Fruit fly (Drosophila melanogaster) whole organism, embryonic: ENCODE data around the gene Nse4.

Source experiments
- Aef1 ChIP-seq: fragments of 200-800 bp; sonication (Bioruptor generic); IDR thresholded peaks from 3 replicates; pipeline ENCODE4 v1.3.6; 2022; ENCODE audit warnings: missing biosample characterization, missing genetic modification characterization
- Atf6 ChIP-seq: fragments of 200-800 bp; sonication (Bioruptor generic); IDR thresholded peaks from 2 replicates; pipeline ENCODE4 v1.3.6; 2022; ENCODE audit warnings: missing biosample characterization, missing genetic modification characterization
- BEAF-32 ChIP-seq: fragments of 200-800 bp; sonication (Bioruptor generic); optimal IDR thresholded peaks from 3 replicates; lab custom pipeline; 2017; ENCODE audit warnings: missing biosample characterization, missing genetic modification characterization, mild to moderate bottlenecking, moderate library complexity, missing genetic modification reagents
- Bgb ChIP-seq: fragments of 200-800 bp; sonication (Bioruptor generic); IDR thresholded peaks from 2 replicates; pipeline ENCODE4 v1.3.6; 2022; ENCODE audit warnings: missing biosample characterization, missing genetic modification characterization; ENCODE audit not compliant: partially characterized antibody
- Blimp-1 ChIP-seq: fragments of 200-800 bp; sonication (Bioruptor generic); optimal IDR thresholded peaks from 3 replicates; lab custom pipeline; 2018; ENCODE audit warnings: missing biosample characterization, missing genetic modification characterization, mild to moderate bottlenecking, moderate library complexity, missing genetic modification reagents
- CG10209 ChIP-seq: fragments of 200-800 bp; sonication (Bioruptor generic); optimal IDR thresholded peaks from 3 replicates; lab custom pipeline; 2017; ENCODE audit warnings: missing biosample characterization, mild to moderate bottlenecking, missing genetic modification characterization, missing genetic modification reagents
- CG11247 ChIP-seq: fragments of 200-800 bp; sonication (Bioruptor generic); IDR thresholded peaks from 2 replicates; pipeline ENCODE4 v1.3.6; 2022; ENCODE audit warnings: missing biosample characterization, missing genetic modification characterization
- CG12155 ChIP-seq: fragments of 200-800 bp; sonication (Bioruptor generic); optimal IDR thresholded peaks from 3 replicates; lab custom pipeline; 2016; ENCODE audit warnings: missing biosample characterization, missing genetic modification characterization
- CG12236 ChIP-seq: fragments of 200-800 bp; sonication (Bioruptor generic); optimal IDR thresholded peaks from 2 replicates; lab custom pipeline; 2016; ENCODE audit warnings: missing biosample characterization, missing genetic modification characterization
- CG12299 ChIP-seq: fragments of 200-800 bp; sonication (Bioruptor generic); optimal IDR thresholded peaks from 2 replicates; lab custom pipeline; 2018; ENCODE audit warnings: missing biosample characterization, mild to moderate bottlenecking, missing genetic modification characterization
- CG12744 ChIP-seq: fragments of 200-800 bp; sonication (Bioruptor generic); optimal IDR thresholded peaks from 2 replicates; lab custom pipeline; 2016; ENCODE audit warnings: missing biosample characterization, missing genetic modification characterization
- CG14965 ChIP-seq: fragments of 200-800 bp; sonication (Bioruptor generic); optimal IDR thresholded peaks from 2 replicates; lab custom pipeline; 2016; ENCODE audit warnings: missing biosample characterization, missing genetic modification characterization, borderline replicate concordance
- CG15514 ChIP-seq: fragments of 200-800 bp; sonication (Bioruptor generic); optimal IDR thresholded peaks from 3 replicates; lab custom pipeline; 2017; ENCODE audit warnings: missing biosample characterization, missing genetic modification characterization, mild to moderate bottlenecking, moderate library complexity, missing genetic modification reagents
- CG16815 ChIP-seq: fragments of 200-800 bp; sonication (Bioruptor generic); optimal IDR thresholded peaks from 3 replicates; lab custom pipeline; 2017; ENCODE audit warnings: missing biosample characterization, mild to moderate bottlenecking, missing genetic modification characterization
- CG17802 ChIP-seq: fragments of 200-800 bp; sonication (Bioruptor generic); optimal IDR thresholded peaks from 2 replicates; lab custom pipeline; 2018; ENCODE audit warnings: missing biosample characterization, mild to moderate bottlenecking, missing genetic modification characterization, moderate library complexity
- CG18262 ChIP-seq: fragments of 200-800 bp; optimal IDR thresholded peaks from 3 replicates; lab custom pipeline; 2019; ENCODE audit warnings: missing biosample characterization, mild to moderate bottlenecking, missing genetic modification characterization, moderate library complexity
- CG2120 ChIP-seq: fragments of 200-800 bp; sonication (Bioruptor generic); optimal IDR thresholded peaks from 3 replicates; lab custom pipeline; 2016; ENCODE audit warnings: missing biosample characterization, missing genetic modification characterization
- CG2202 ChIP-seq: fragments of 200-800 bp; sonication (Bioruptor generic); optimal IDR thresholded peaks from 2 replicates; lab custom pipeline; 2018; ENCODE audit warnings: missing biosample characterization, mild to moderate bottlenecking, missing genetic modification characterization
- CG30020 ChIP-seq: fragments of 200-800 bp; optimal IDR thresholded peaks from 2 replicates; lab custom pipeline; 2019; ENCODE audit warnings: missing biosample characterization, mild to moderate bottlenecking, missing genetic modification characterization, moderate library complexity
- CG3065 ChIP-seq: fragments of 200-800 bp; sonication (Bioruptor generic); optimal IDR thresholded peaks from 2 replicates; lab custom pipeline; 2016; ENCODE audit warnings: missing biosample characterization, missing genetic modification characterization
- CG4730 ChIP-seq: fragments of 200-800 bp; sonication (Bioruptor generic); IDR thresholded peaks from 2 replicates; pipeline ENCODE4 v1.3.6; 2022; ENCODE audit warnings: missing biosample characterization, missing genetic modification characterization
- CG7987 ChIP-seq: fragments of 200-800 bp; sonication (Bioruptor generic); optimal IDR thresholded peaks from 2 replicates; lab custom pipeline; 2018; ENCODE audit warnings: missing biosample characterization, mild to moderate bottlenecking, missing genetic modification characterization, moderate library complexity
- CG9609 ChIP-seq: fragments of 200-800 bp; sonication (Bioruptor generic); optimal IDR thresholded peaks from 3 replicates; lab custom pipeline; 2016; ENCODE audit warnings: missing biosample characterization, missing genetic modification characterization
- Camta ChIP-seq: fragments of 200-800 bp; sonication (Bioruptor generic); optimal IDR thresholded peaks from 2 replicates; lab custom pipeline; 2016; ENCODE audit warnings: missing biosample characterization, missing genetic modification characterization
- Dip2 ChIP-seq: fragments of 200-800 bp; sonication (Bioruptor generic); IDR thresholded peaks from 2 replicates; pipeline ENCODE4 v1.3.6; 2022; ENCODE audit warnings: missing biosample characterization, missing genetic modification characterization
- HLH4C ChIP-seq: fragments of 200-800 bp; sonication (Bioruptor generic); IDR thresholded peaks from 3 replicates; pipeline ENCODE4 v1.3.6; 2022; ENCODE audit warnings: missing biosample characterization, missing genetic modification characterization; ENCODE audit not compliant: partially characterized antibody
- HLHmδ ChIP-seq: fragments of 200-800 bp; sonication (Bioruptor generic); optimal IDR thresholded peaks from 2 replicates; lab custom pipeline; 2018; ENCODE audit warnings: missing biosample characterization, mild to moderate bottlenecking, missing genetic modification characterization, moderate library complexity
- Hand ChIP-seq: fragments of 200-800 bp; sonication (Bioruptor generic); optimal IDR thresholded peaks from 2 replicates; lab custom pipeline; 2017; ENCODE audit warnings: mild to moderate bottlenecking, missing biosample characterization, missing genetic modification reagents, missing genetic modification characterization
- Jarid2 ChIP-seq: fragments of 200-800 bp; sonication (Bioruptor generic); optimal IDR thresholded peaks from 3 replicates; lab custom pipeline; 2017; ENCODE audit warnings: mild to moderate bottlenecking, missing biosample characterization, missing genetic modification reagents, missing genetic modification characterization
- Meics ChIP-seq: fragments of 200-800 bp; sonication (Bioruptor generic); optimal IDR thresholded peaks from 2 replicates; lab custom pipeline; 2017; ENCODE audit warnings: missing biosample characterization, mild to moderate bottlenecking, missing genetic modification characterization
- Spps ChIP-seq: fragments of 200-800 bp; sonication (Bioruptor generic); optimal IDR thresholded peaks from 2 replicates; lab custom pipeline; 2018; ENCODE audit warnings: missing biosample characterization, mild to moderate bottlenecking, missing genetic modification characterization
- Sry-β ChIP-seq: fragments of 200-800 bp; sonication (Bioruptor generic); optimal IDR thresholded peaks from 2 replicates; lab custom pipeline; 2018; ENCODE audit warnings: missing biosample characterization, mild to moderate bottlenecking, missing genetic modification characterization, moderate library complexity
- Tbp ChIP-seq: fragments of >200 bp; optimal IDR thresholded peaks from 2 replicates; lab custom pipeline; 2018; ENCODE audit warnings: missing biosample characterization, missing genetic modification characterization
- ato ChIP-seq: fragments of 200-800 bp; sonication (Bioruptor generic); IDR thresholded peaks from 2 replicates; pipeline ENCODE4 v1.3.6; 2022; ENCODE audit warnings: missing biosample characterization, missing genetic modification characterization; ENCODE audit not compliant: partially characterized antibody
- bsh ChIP-seq, 2 experiments: fragments of 200-800 bp; sonication (Bioruptor generic); optimal IDR thresholded peaks; 2 replicates each; lab custom pipeline; 2017 to 2018; ENCODE audit warnings: mild to moderate bottlenecking in 2 of 2, missing biosample characterization in 2 of 2, missing genetic modification characterization in 2 of 2, moderate library complexity in 1 of 2
- crol ChIP-seq: fragments of 200-800 bp; sonication (Bioruptor generic); IDR thresholded peaks from 2 replicates; pipeline ENCODE4 v1.3.6; 2022; ENCODE audit warnings: missing biosample characterization, missing genetic modification characterization
- da ChIP-seq: fragments of 200-800 bp; sonication (Bioruptor generic); optimal IDR thresholded peaks from 2 replicates; lab custom pipeline; 2016; ENCODE audit warnings: missing biosample characterization, missing genetic modification characterization
- dati ChIP-seq: fragments of 200-800 bp; sonication (Bioruptor generic); IDR thresholded peaks from 2 replicates; pipeline ENCODE4 v1.3.6; 2022; ENCODE audit warnings: missing biosample characterization, missing genetic modification characterization
- ken ChIP-seq: fragments of 200-800 bp; sonication (Bioruptor generic); IDR thresholded peaks from 3 replicates; pipeline ENCODE4 v1.3.6; 2022; ENCODE audit warnings: missing biosample characterization, missing genetic modification characterization
- lola ChIP-seq, 3 experiments: fragments of >200 bp in 2 of 3; fragments of 200-800 bp in 1 of 3; sonication (Bioruptor generic) in 1 of 3; optimal IDR thresholded peaks; 2 replicates each; lab custom pipeline; 2017 to 2019; ENCODE audit warnings: missing biosample characterization in 3 of 3, missing genetic modification characterization in 3 of 3, mild to moderate bottlenecking in 1 of 3, moderate library complexity in 1 of 3
- mirr ChIP-seq: fragments of 200-800 bp; sonication (Bioruptor generic); optimal IDR thresholded peaks from 3 replicates; lab custom pipeline; 2018; ENCODE audit warnings: missing biosample characterization, mild to moderate bottlenecking, missing genetic modification characterization
- odd ChIP-seq: fragments of 200-800 bp; sonication (Bioruptor generic); optimal IDR thresholded peaks from 2 replicates; lab custom pipeline; 2017; ENCODE audit warnings: missing biosample characterization, mild to moderate bottlenecking, missing genetic modification characterization
- onecut ChIP-seq: fragments of 200-800 bp; sonication (Bioruptor generic); IDR thresholded peaks from 2 replicates; pipeline ENCODE4 v1.3.6; 2022; ENCODE audit warnings: missing biosample characterization, missing genetic modification characterization
- phol ChIP-seq: fragments of 200-800 bp; sonication (Bioruptor generic); optimal IDR thresholded peaks from 3 replicates; lab custom pipeline; 2018; ENCODE audit warnings: missing biosample characterization, mild to moderate bottlenecking, missing genetic modification characterization, moderate library complexity
- sr ChIP-seq: fragments of 200-800 bp; sonication (Bioruptor generic); IDR thresholded peaks from 3 replicates; pipeline ENCODE4 v1.3.6; 2022; ENCODE audit warnings: missing biosample characterization, missing genetic modification characterization
- trh ChIP-seq: fragments of 200-800 bp; sonication (Bioruptor generic); optimal IDR thresholded peaks from 2 replicates; lab custom pipeline; 2016; ENCODE audit warnings: missing biosample characterization, missing genetic modification characterization
- wor ChIP-seq: fragments of 200-800 bp; sonication (Bioruptor generic); IDR thresholded peaks from 2 replicates; pipeline ENCODE4 v1.3.6; 2022; ENCODE audit warnings: missing biosample characterization, missing genetic modification characterization

The Nse4 gene

dm6 chr2L:10405008-10405654, 34.1 kb upstream of the Nse4 start, which contains the start of the genes CG17768, LSm-4 and Ir31a (continued):
- peak; percentile 80 for TF ChIP-seq Bgb (GFP tag; lab: Robert Waterston, UW)
- no peak for TF ChIP-seq Camta
- no peak for TF ChIP-seq Aef1 (GFP tag; lab: Robert Waterston, UW)
- no peak for TF ChIP-seq wor (GFP tag; lab: Robert Waterston, UW)
- TF ChIP-seq Blimp-1 (GFP tag; lab: Kevin White, UChicago) = no peak
- no peak for TF ChIP-seq CG17802 (tag; lab: Kevin White, UChicago)
- TF ChIP-seq CG7987 (GFP tag; lab: Kevin White, UChicago) = no peak

dm6 chr2L:10408122-10408576, 31.1 kb upstream of the Nse4 start, which contains the start of the genes Ip259 and RpS27A:
TSS of gene Ip259 (plus strand) at chr2L:10408352.
TSS of gene RpS27A (plus strand) at chr2L:10408352.
- peak; percentile 21 for TF ChIP-seq Spps
- TF ChIP-seq CG2120 (GFP tag; lab: Kevin White, UChicago) = peak; percentile 56
- peak; percentile 60 for TF ChIP-seq trh (GFP tag; lab: Kevin White, UChicago)
- TF ChIP-seq ken (GFP tag; lab: Robert Waterston, UW) = peak; percentile 77
- peak; percentile 54 for TF ChIP-seq CG18262 (tag; lab: Kevin White, UChicago)
- TF ChIP-seq odd (GFP tag; lab: Kevin White, UChicago) = peak; percentile 65
- peak; percentile 6 for TF ChIP-seq CG16815 (GFP tag; lab: Kevin White, UChicago)
- TF ChIP-seq CG15514 (GFP tag; lab: Kevin White, UChicago) = peak; percentile 92
- TF ChIP-seq CG9609 (GFP tag; lab: Kevin White, UChicago) = peak; percentile 62
- no peak for TF ChIP-seq CG14965 (GFP tag; lab: Kevin White, UChicago)
- TF ChIP-seq phol (tag; lab: Kevin White, UChicago) = peak; percentile 85
- peak; percentile 33 for TF ChIP-seq CG12155 (GFP tag; lab: Kevin White, UChicago)
- peak; percentile 57 for TF ChIP-seq CG2202 (tag; lab: Kevin White, UChicago)
- peak; percentile 91 for TF ChIP-seq Meics (GFP tag; lab: Kevin White, UChicago)
- TF ChIP-seq BEAF-32 (GFP tag; lab: Kevin White, UChicago) = peak; percentile 40
- TF ChIP-seq crol (GFP tag; lab: Robert Waterston, UW) = no peak
- TF ChIP-seq bsh (GFP tag; optimal IDR thresholded peaks at IDR 0.05; lab: Kevin White, UChicago) = peak in 1 of 2 experiments; percentile 61
- peak; percentile 35; the same call in 1 of the 2 replicates for TF ChIP-seq CG4730 (GFP tag; lab: Robert Waterston, UW)
- TF ChIP-seq Sry-β (GFP tag; lab: Kevin White, UChicago) = peak; percentile 53
- TF ChIP-seq CG11247 (GFP tag; lab: Robert Waterston, UW) = peak; percentile 68
- TF ChIP-seq ato = no peak
- TF ChIP-seq dati (GFP tag; lab: Robert Waterston, UW) = peak; percentile 58
- TF ChIP-seq Jarid2 (GFP tag; lab: Kevin White, UChicago) = no peak
- TF ChIP-seq sr (GFP tag; lab: Robert Waterston, UW) = no peak; the same call in 1 of the 3 replicates
- no peak for TF ChIP-seq Dip2 (GFP tag; lab: Robert Waterston, UW)
- no peak for TF ChIP-seq HLH4C (GFP tag; lab: Robert Waterston, UW)
- peak; percentile 99 for TF ChIP-seq CG30020 (tag; lab: Kevin White, UChicago)
- peak; percentile 25 for TF ChIP-seq Hand (GFP tag; lab: Kevin White, UChicago)
- peak; percentile 64 for TF ChIP-seq CG12299 (tag; lab: Kevin White, UChicago)
- TF ChIP-seq Atf6 (GFP tag; lab: Robert Waterston, UW) = peak; percentile 66
- peak; percentile 80 for TF ChIP-seq CG10209 (GFP tag; lab: Kevin White, UChicago)
- peak; percentile 86 for TF ChIP-seq HLHmδ (GFP tag; lab: Kevin White, UChicago)
- peak; percentile 61 for TF ChIP-seq CG3065 (GFP tag; lab: Kevin White, UChicago)
- peak; percentile 9 for TF ChIP-seq CG12236 (GFP tag; lab: Kevin White, UChicago)
- peak in 1 of 3 experiments; percentile 36 for TF ChIP-seq lola (GFP tag; optimal IDR thresholded peaks at IDR 0.05; lab: Kevin White, UChicago)
- peak; percentile 79 for TF ChIP-seq mirr (GFP tag; lab: Kevin White, UChicago)
- TF ChIP-seq onecut (GFP tag; lab: Robert Waterston, UW) = peak; percentile 75
- peak; percentile 55 for TF ChIP-seq CG12744 (GFP tag; lab: Kevin White, UChicago)
- no peak for TF ChIP-seq Tbp (GFP tag; lab: Kevin White, UChicago)
- TF ChIP-seq da (GFP tag; lab: Kevin White, UChicago) = peak; percentile 95
